Worm (Caenorhabditis elegans): Measurements from ENCODE around the gene pelo-1.

DNA sequence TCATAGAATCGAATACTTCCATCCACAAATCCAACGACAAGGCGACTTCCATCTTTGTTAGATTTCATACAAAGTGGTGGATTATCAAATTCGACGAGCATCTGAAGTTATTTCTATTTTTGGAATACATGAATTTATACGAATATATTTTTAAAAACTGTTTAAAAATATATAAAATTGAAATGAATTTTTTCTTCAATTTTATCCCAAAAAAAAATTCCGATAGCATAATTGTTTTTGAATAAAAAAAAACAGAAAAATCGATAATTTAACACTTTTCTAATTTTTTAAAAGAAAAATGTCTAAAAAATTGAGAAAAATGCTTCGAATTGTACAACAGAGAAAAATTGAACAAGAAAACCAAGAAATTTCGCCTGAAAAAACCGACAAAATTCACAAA lies 43.5 kb upstream of the pelo-1 start, which contains the start of gene Y44F5A.1:
- TF ChIP-seq him-1 (tag; optimal IDR thresholded peaks at IDR 0.05) = no peak
- TF ChIP-seq W03F9.2 (tag; optimal IDR thresholded peaks at IDR 0.05) = no peak

All from whole organism, L4/young adult.